Fruit fly (Drosophila melanogaster) whole organism, embryonic: Measurements from ENCODE around the gene CG32302.

Source experiments
- Atf3 ChIP-seq: fragments of 200-800 bp; sonication (Bioruptor generic); optimal IDR thresholded peaks from 3 replicates; lab custom pipeline; 2016; ENCODE audit warnings: missing biosample characterization, missing genetic modification characterization
- Atf6 ChIP-seq: fragments of 200-800 bp; sonication (Bioruptor generic); IDR thresholded peaks from 2 replicates; pipeline ENCODE4 v1.3.6; 2022; ENCODE audit warnings: missing biosample characterization, missing genetic modification characterization
- Bgb ChIP-seq: fragments of 200-800 bp; sonication (Bioruptor generic); IDR thresholded peaks from 2 replicates; pipeline ENCODE4 v1.3.6; 2022; ENCODE audit warnings: missing biosample characterization, missing genetic modification characterization; ENCODE audit not compliant: partially characterized antibody
- CG1233 ChIP-seq: fragments of 200-800 bp; sonication (Bioruptor generic); optimal IDR thresholded peaks from 4 replicates; lab custom pipeline; 2018; ENCODE audit warnings: missing biosample characterization, mild to moderate bottlenecking, missing genetic modification characterization
- CG13296 ChIP-seq: fragments of 200-800 bp; sonication (Bioruptor generic); optimal IDR thresholded peaks from 3 replicates; lab custom pipeline; 2018; ENCODE audit warnings: missing biosample characterization, mild to moderate bottlenecking, missing genetic modification characterization
- CG1647 ChIP-seq: fragments of 200-800 bp; sonication (Bioruptor generic); optimal IDR thresholded peaks from 3 replicates; lab custom pipeline; 2016; ENCODE audit warnings: missing biosample characterization, missing genetic modification characterization
- CG17186 ChIP-seq: fragments of 200-800 bp; sonication (Bioruptor generic); optimal IDR thresholded peaks from 3 replicates; lab custom pipeline; 2017; ENCODE audit warnings: missing biosample characterization, missing genetic modification reagents, missing genetic modification characterization
- CG17328 ChIP-seq: fragments of 200-800 bp; sonication (Bioruptor generic); IDR thresholded peaks from 2 replicates; pipeline ENCODE4 v1.3.6; 2022; ENCODE audit warnings: missing biosample characterization, missing genetic modification characterization
- CG18011 ChIP-seq: fragments of 200-800 bp; sonication (Bioruptor generic); optimal IDR thresholded peaks from 2 replicates; lab custom pipeline; 2017; ENCODE audit warnings: missing biosample characterization, missing genetic modification characterization, mild to moderate bottlenecking, moderate library complexity, missing genotype
- CG3163 ChIP-seq: fragments of 200-800 bp; sonication (Bioruptor generic); optimal IDR thresholded peaks from 3 replicates; lab custom pipeline; 2016; ENCODE audit warnings: missing biosample characterization, missing genetic modification characterization
- CG3995 ChIP-seq: fragments of 200-800 bp; sonication (Bioruptor generic); optimal IDR thresholded peaks from 3 replicates; lab custom pipeline; 2016; ENCODE audit warnings: missing biosample characterization, missing genetic modification characterization
- CG5953 ChIP-seq: fragments of 200-800 bp; sonication (Bioruptor generic); IDR thresholded peaks from 2 replicates; pipeline ENCODE4 v1.3.6; 2022; ENCODE audit warnings: missing biosample characterization, missing genetic modification characterization
- CG7987 ChIP-seq: fragments of 200-800 bp; sonication (Bioruptor generic); optimal IDR thresholded peaks from 2 replicates; lab custom pipeline; 2018; ENCODE audit warnings: missing biosample characterization, mild to moderate bottlenecking, missing genetic modification characterization, moderate library complexity
- CG8944 ChIP-seq: fragments of 200-800 bp; sonication (Bioruptor generic); optimal IDR thresholded peaks from 3 replicates; lab custom pipeline; 2016; ENCODE audit warnings: missing biosample characterization, missing genetic modification characterization
- CG9437 ChIP-seq: fragments of 200-800 bp; sonication (Bioruptor generic); optimal IDR thresholded peaks from 2 replicates; lab custom pipeline; 2018; ENCODE audit warnings: missing biosample characterization, mild to moderate bottlenecking, missing genetic modification characterization
- CG9932 ChIP-seq: fragments of 200-800 bp; sonication (Bioruptor generic); IDR thresholded peaks from 2 replicates; pipeline ENCODE4 v1.3.6; 2022; ENCODE audit warnings: missing biosample characterization, missing genetic modification characterization
- Dad ChIP-seq: fragments of 200-800 bp; sonication (Bioruptor generic); optimal IDR thresholded peaks from 3 replicates; lab custom pipeline; 2016; ENCODE audit warnings: missing biosample characterization, missing genetic modification characterization
- Dbx ChIP-seq: fragments of 200-800 bp; sonication (Bioruptor generic); IDR thresholded peaks from 3 replicates; pipeline ENCODE4 v1.3.6; 2022; ENCODE audit warnings: missing biosample characterization, missing genetic modification characterization
- Dip2 ChIP-seq: fragments of 200-800 bp; sonication (Bioruptor generic); IDR thresholded peaks from 2 replicates; pipeline ENCODE4 v1.3.6; 2022; ENCODE audit warnings: missing biosample characterization, missing genetic modification characterization
- Ets65A ChIP-seq: fragments of 200-800 bp; sonication (Bioruptor generic); peaks from one replicate; lab custom pipeline; 2016; ENCODE audit warnings: missing biosample characterization, missing genetic modification characterization
- HmgD ChIP-seq: fragments of 200-800 bp; sonication (Bioruptor generic); optimal IDR thresholded peaks from 3 replicates; lab custom pipeline; 2016; ENCODE audit warnings: missing biosample characterization, missing genetic modification characterization
- Hmr ChIP-seq: fragments of 200-800 bp; sonication (Bioruptor generic); optimal IDR thresholded peaks from 3 replicates; lab custom pipeline; 2017; ENCODE audit warnings: mild to moderate bottlenecking, missing biosample characterization, missing genetic modification reagents, missing genetic modification characterization
- Lim3 ChIP-seq: fragments of 200-800 bp; sonication (Bioruptor generic); IDR thresholded peaks from 2 replicates; pipeline ENCODE4 v1.3.6; 2022; ENCODE audit warnings: missing biosample characterization, missing genetic modification characterization
- NK7.1 ChIP-seq: fragments of 200-800 bp; sonication (Bioruptor generic); optimal IDR thresholded peaks from 3 replicates; lab custom pipeline; 2016; ENCODE audit warnings: missing biosample characterization, missing genetic modification characterization
- Sin3A ChIP-seq: fragments of >200 bp; optimal IDR thresholded peaks from 2 replicates; lab custom pipeline; 2018
- Sry-β ChIP-seq: fragments of 200-800 bp; sonication (Bioruptor generic); optimal IDR thresholded peaks from 2 replicates; lab custom pipeline; 2018; ENCODE audit warnings: missing biosample characterization, mild to moderate bottlenecking, missing genetic modification characterization, moderate library complexity
- TFAM ChIP-seq: fragments of 200-800 bp; sonication (Bioruptor generic); optimal IDR thresholded peaks from 2 replicates; lab custom pipeline; 2017; ENCODE audit warnings: missing biosample characterization, missing genetic modification characterization, inconsistent platforms
- Trl ChIP-seq, 3 experiments: fragments of >200 bp in 2 of 3; fragments of 200-800 bp in 1 of 3; sonication (Bioruptor generic) in 1 of 3; optimal IDR thresholded peaks; 2 replicates in 1 of 3; 3 replicates in 2 of 3; lab custom pipeline; 2016 to 2017; ENCODE audit warnings: missing biosample characterization in 1 of 3, missing genetic modification characterization in 1 of 3
- cato ChIP-seq: fragments of 200-800 bp; sonication (Bioruptor generic); optimal IDR thresholded peaks from 2 replicates; lab custom pipeline; 2016; ENCODE audit warnings: missing biosample characterization, missing genetic modification characterization, borderline replicate concordance
- crp ChIP-seq, 2 experiments: fragments of 200-800 bp; sonication (Bioruptor generic); optimal IDR thresholded peaks; 2 replicates in 1 of 2; 3 replicates in 1 of 2; lab custom pipeline; 2017; ENCODE audit warnings: missing biosample characterization in 2 of 2, missing genetic modification characterization in 2 of 2, mild to moderate bottlenecking in 1 of 2, moderate library complexity in 1 of 2
- cwo ChIP-seq: fragments of 200-800 bp; sonication (Bioruptor generic); optimal IDR thresholded peaks from 3 replicates; lab custom pipeline; 2017; ENCODE audit warnings: missing biosample characterization, missing genetic modification characterization, mild to moderate bottlenecking, moderate library complexity, missing genetic modification reagents
- dmrt11E ChIP-seq: fragments of 200-800 bp; sonication (Bioruptor generic); optimal IDR thresholded peaks from 3 replicates; lab custom pipeline; 2018; ENCODE audit warnings: missing biosample characterization, mild to moderate bottlenecking, missing genetic modification characterization, moderate library complexity
- eve ChIP-seq, 2 experiments: fragments of >200 bp; optimal IDR thresholded peaks; 2 replicates each; lab custom pipeline; 2017; ENCODE audit warnings: missing biosample characterization in 2 of 2, missing genetic modification characterization in 2 of 2
- exex ChIP-seq: fragments of 200-800 bp; sonication (Bioruptor generic); optimal IDR thresholded peaks from 4 replicates; lab custom pipeline; 2018; ENCODE audit warnings: missing biosample characterization, mild to moderate bottlenecking, missing genetic modification characterization, moderate library complexity
- grau ChIP-seq: fragments of 200-800 bp; optimal IDR thresholded peaks from 3 replicates; lab custom pipeline; 2019; ENCODE audit warnings: missing biosample characterization, mild to moderate bottlenecking, missing genetic modification characterization, moderate library complexity
- her ChIP-seq: fragments of 200-800 bp; sonication (Bioruptor generic); optimal IDR thresholded peaks from 2 replicates; lab custom pipeline; 2016; ENCODE audit warnings: missing biosample characterization, missing genetic modification characterization
- lab ChIP-seq: fragments of 200-800 bp; sonication (Bioruptor generic); optimal IDR thresholded peaks from 3 replicates; lab custom pipeline; 2017; ENCODE audit warnings: missing biosample characterization, missing genetic modification characterization, mild to moderate bottlenecking, moderate library complexity, missing genetic modification reagents
- mirr ChIP-seq: fragments of 200-800 bp; sonication (Bioruptor generic); optimal IDR thresholded peaks from 3 replicates; lab custom pipeline; 2018; ENCODE audit warnings: missing biosample characterization, mild to moderate bottlenecking, missing genetic modification characterization
- nmo ChIP-seq: fragments of 200-800 bp; sonication (Bioruptor generic); optimal IDR thresholded peaks from 2 replicates; lab custom pipeline; 2018; ENCODE audit warnings: missing biosample characterization, mild to moderate bottlenecking, missing genetic modification characterization, moderate library complexity
- pb ChIP-seq: fragments of 200-800 bp; sonication (Bioruptor generic); optimal IDR thresholded peaks from 3 replicates; lab custom pipeline; 2016; ENCODE audit warnings: missing biosample characterization, missing genetic modification characterization
- so ChIP-seq: fragments of 200-800 bp; sonication (Bioruptor generic); IDR thresholded peaks from 3 replicates; pipeline ENCODE4 v1.3.6; 2022; ENCODE audit warnings: missing biosample characterization, missing genetic modification characterization
- sr ChIP-seq: fragments of 200-800 bp; sonication (Bioruptor generic); IDR thresholded peaks from 3 replicates; pipeline ENCODE4 v1.3.6; 2022; ENCODE audit warnings: missing biosample characterization, missing genetic modification characterization
- ssp ChIP-seq: fragments of 200-800 bp; sonication (Bioruptor generic); IDR thresholded peaks from 2 replicates; pipeline ENCODE4 v1.3.6; 2022; ENCODE audit warnings: missing biosample characterization, missing genetic modification characterization
- tx ChIP-seq: fragments of 200-800 bp; sonication (Bioruptor generic); optimal IDR thresholded peaks from 2 replicates; lab custom pipeline; 2016; ENCODE audit warnings: missing biosample characterization, missing genetic modification characterization
- vnd ChIP-seq: fragments of 200-800 bp; sonication (Bioruptor generic); IDR thresholded peaks from 3 replicates; pipeline ENCODE4 v1.3.6; 2022; ENCODE audit warnings: missing biosample characterization, missing genetic modification characterization; ENCODE audit not compliant: partially characterized antibody
- wdn ChIP-seq: fragments of 200-800 bp; sonication (Bioruptor generic); IDR thresholded peaks from 2 replicates; pipeline ENCODE4 v1.3.6; 2022; ENCODE audit warnings: missing biosample characterization, missing genetic modification characterization
- zfh1 ChIP-seq: fragments of 200-800 bp; sonication (Bioruptor generic); IDR thresholded peaks from 3 replicates; pipeline ENCODE4 v1.3.6; 2022; ENCODE audit warnings: missing biosample characterization, missing genetic modification characterization

Gene CG32302

dm6 chr3L:2237543-2238233 is 30.9 kb upstream of the CG32302 start, which contains the start of gene ACXD (continued):
- TF ChIP-seq lab (GFP tag; lab: Kevin White, UChicago) (peak; percentile 73), Ets65A (GFP tag; lab: Kevin White, UChicago) (peak; percentile 28), mirr (GFP tag; lab: Kevin White, UChicago) (peak; percentile 4), nmo (GFP tag; lab: Kevin White, UChicago) (no peak), cwo (GFP tag; lab: Kevin White, UChicago) (peak; percentile 9), CG17328 (GFP tag; lab: Robert Waterston, UW) (no peak), vnd (GFP tag; lab: Robert Waterston, UW) (peak; percentile 44; the same call in 1 of the 3 replicates), exex (tag; lab: Kevin White, UChicago) (peak; percentile 95)

dm6 chr3L:2243846-2244528 is 24.6 kb upstream of the CG32302 start, which contains the start of gene CG32301:
TSS of gene CG32301 (plus strand) at chr3L:2244478.
- TF ChIP-seq CG9932 (no peak), Trl (optimal IDR thresholded peaks at IDR 0.05; lab: Kevin White, UChicago) (no peak), Trl (GFP tag; optimal IDR thresholded peaks at IDR 0.05; lab: Kevin White, UChicago) (no peak), TFAM (GFP tag; lab: Kevin White, UChicago) (no peak), CG1647 (no peak), zfh1 (no peak), her (no peak), NK7.1 (GFP tag; lab: Kevin White, UChicago) (no peak), Hmr (GFP tag; lab: Kevin White, UChicago) (peak; percentile 70), CG5953 (no peak), grau (tag; lab: Kevin White, UChicago) (no peak), Atf6 (GFP tag; lab: Robert Waterston, UW) (no peak), Dad (GFP tag; lab: Kevin White, UChicago) (no peak), so (no peak), eve (GFP tag; optimal IDR thresholded peaks at IDR 0.05; lab: Kevin White, UChicago) (no peak), dmrt11E (tag; lab: Kevin White, UChicago) (no peak), crp (GFP tag; optimal IDR thresholded peaks at IDR 0.05; lab: Kevin White, UChicago) (no peak), Ets65A (GFP tag; lab: Kevin White, UChicago) (no peak), CG3995 (GFP tag; lab: Kevin White, UChicago) (no peak), CG7987 (GFP tag; lab: Kevin White, UChicago) (no peak), Bgb (GFP tag; lab: Robert Waterston, UW) (peak; percentile 42; the same call in 1 of the 2 replicates), CG18011 (GFP tag; lab: Kevin White, UChicago) (no peak), CG13296 (GFP tag; lab: Kevin White, UChicago) (no peak), Lim3 (GFP tag; lab: Robert Waterston, UW) (no peak), Sin3A (lab: Kevin White, UChicago) (no peak), Sry-β (GFP tag; lab: Kevin White, UChicago) (no peak), cato (GFP tag; lab: Kevin White, UChicago) (no peak), wdn (GFP tag; lab: Robert Waterston, UW) (no peak), Atf3 (GFP tag; lab: Kevin White, UChicago) (no peak), CG9437 (GFP tag; lab: Kevin White, UChicago) (no peak), HmgD (GFP tag; lab: Kevin White, UChicago) (no peak), tx (no peak), CG1233 (GFP tag; lab: Kevin White, UChicago) (no peak), pb (GFP tag; lab: Kevin White, UChicago) (no peak), CG3163 (no peak), Dbx (GFP tag; lab: Robert Waterston, UW) (no peak), ssp (GFP tag; lab: Robert Waterston, UW) (no peak), sr (GFP tag; lab: Robert Waterston, UW) (no peak), Dip2 (GFP tag; lab: Robert Waterston, UW) (no peak), CG8944 (GFP tag; lab: Kevin White, UChicago) (no peak), CG17186 (GFP tag; lab: Kevin White, UChicago) (no peak)
